Worm (Caenorhabditis elegans): ENCODE measurements around the gene pals-16.

pals-16 gene

ce11 chrIII:1427126-1427525 lies 27.4 kb downstream of the pals-16 start, which contains the start of gene lelo-2:
TSS of gene lelo-2 (minus strand) at chrIII:1427226.
- no peak for TF ChIP-seq M03D4.4 (tag; optimal IDR thresholded peaks at IDR 0.05)
- TF ChIP-seq hlh-1 (tag; optimal IDR thresholded peaks at IDR 0.05) = no peak
- TF ChIP-seq unc-62 (GFP tag; optimal IDR thresholded peaks at IDR 0.05) = no peak
- TF ChIP-seq mep-1 (tag; optimal IDR thresholded peaks at IDR 0.05) = no peak
- no peak for TF ChIP-seq cnd-1 (tag; optimal IDR thresholded peaks at IDR 0.05)
- TF ChIP-seq tbx-8 (GFP tag; optimal IDR thresholded peaks at IDR 0.05) = no peak
- TF ChIP-seq blmp-1 (tag; optimal IDR thresholded peaks at IDR 0.05) = no peak
- no peak for TF ChIP-seq nhr-28 (tag; optimal IDR thresholded peaks at IDR 0.05)
- no peak for TF ChIP-seq lin-32 (GFP tag; optimal IDR thresholded peaks at IDR 0.05)
- no peak for TF ChIP-seq nhr-2 (tag; optimal IDR thresholded peaks at IDR 0.05)
- no peak for TF ChIP-seq ceh-43 (GFP tag; optimal IDR thresholded peaks at IDR 0.05)
- TF ChIP-seq unc-39 (tag; optimal IDR thresholded peaks at IDR 0.05) = no peak
- no peak for TF ChIP-seq bed-3 (GFP tag; optimal IDR thresholded peaks at IDR 0.05)
- no peak for TF ChIP-seq sptf-1 (tag; optimal IDR thresholded peaks at IDR 0.05)

- TF ChIP-seq ham-2 (GFP tag; optimal IDR thresholded peaks at IDR 0.05) (no peak), pha-4 (tag; optimal IDR thresholded peaks at IDR 0.05) (no peak), drap-1 (GFP tag; optimal IDR thresholded peaks at IDR 0.05) (no peak), unc-62 (GFP tag; optimal IDR thresholded peaks at IDR 0.05) (no peak), tbx-8 (GFP tag; optimal IDR thresholded peaks at IDR 0.05) (no peak), unc-120 (tag; optimal IDR thresholded peaks at IDR 0.05; ENCODE audit: poor library complexity, severe bottlenecking) (no peak), lin-13 (tag; optimal IDR thresholded peaks at IDR 0.05) (no peak), nhr-12 (tag; optimal IDR thresholded peaks at IDR 0.05) (no peak), ceh-83 (GFP tag; optimal IDR thresholded peaks at IDR 0.05) (no peak)
These were observed 28.7 kb downstream of the pals-16 start for ce11 chrIII:1428448-1428847.

ce11 chrIII:1429275-1429674 lies 29.5 kb downstream of the pals-16 start:
- TF ChIP-seq nhr-76 (tag; optimal IDR thresholded peaks at IDR 0.05) (no peak), lsy-2 (tag; optimal IDR thresholded peaks at IDR 0.05) (no peak), ham-2 (GFP tag; optimal IDR thresholded peaks at IDR 0.05) (no peak), cnd-1 (tag; optimal IDR thresholded peaks at IDR 0.05) (no peak), bed-3 (GFP tag; optimal IDR thresholded peaks at IDR 0.05) (no peak), nhr-237 (tag; optimal IDR thresholded peaks at IDR 0.05) (no peak), mls-2 (tag; optimal IDR thresholded peaks at IDR 0.05) (no peak), ces-1 (GFP tag; optimal IDR thresholded peaks at IDR 0.05) (no peak), ceh-83 (GFP tag; optimal IDR thresholded peaks at IDR 0.05) (no peak), lin-13 (tag; optimal IDR thresholded peaks at IDR 0.05) (no peak), nhr-28 (tag; optimal IDR thresholded peaks at IDR 0.05) (no peak), drap-1 (GFP tag; optimal IDR thresholded peaks at IDR 0.05) (no peak), nhr-2 (tag; optimal IDR thresholded peaks at IDR 0.05) (no peak), mep-1 (tag; optimal IDR thresholded peaks at IDR 0.05) (no peak), tbx-8 (GFP tag; optimal IDR thresholded peaks at IDR 0.05) (no peak), unc-62 (GFP tag; optimal IDR thresholded peaks at IDR 0.05) (no peak), flh-1 (GFP tag; optimal IDR thresholded peaks at IDR 0.05) (no peak), elt-1 (tag; optimal IDR thresholded peaks at IDR 0.05; ENCODE audit: borderline replicate concordance, insufficient read depth) (no peak), elt-3 (tag; optimal IDR thresholded peaks at IDR 0.05) (no peak)

DNA sequence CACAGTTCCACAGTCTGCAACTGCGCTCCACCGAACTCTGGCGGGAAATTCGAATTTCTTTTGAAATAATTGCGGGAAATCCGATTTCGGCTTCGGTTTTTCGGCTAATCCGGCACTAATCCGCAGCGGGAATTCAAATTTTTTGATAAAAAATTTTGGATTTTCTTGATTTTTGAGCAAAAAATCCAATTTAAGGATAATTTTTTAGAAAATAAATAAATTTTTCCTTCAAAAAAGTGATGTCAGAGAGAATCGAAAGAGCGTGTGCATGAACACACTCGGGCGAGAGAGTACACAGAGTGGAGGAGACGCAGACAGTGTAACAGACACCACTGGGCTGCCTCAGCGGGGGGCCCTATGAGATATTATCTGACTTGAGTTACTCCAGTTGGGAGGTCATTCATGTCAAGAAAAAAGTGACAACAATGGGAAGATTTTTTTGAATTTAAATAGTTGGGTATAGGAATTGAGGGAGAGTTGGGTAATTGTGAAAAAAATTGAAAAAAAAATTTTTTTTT lies 30.2 kb downstream of the pals-16 start:
- TF ChIP-seq lin-32 (GFP tag; optimal IDR thresholded peaks at IDR 0.05) = no peak
- TF ChIP-seq ces-1 (GFP tag; optimal IDR thresholded peaks at IDR 0.05) = peak; percentile 22

ce11 chrIII:1436738-1437137 lies 37.0 kb downstream of the pals-16 start:
- TF ChIP-seq elt-3 (tag; optimal IDR thresholded peaks at IDR 0.05) = no peak
- TF ChIP-seq ceh-39 (tag; optimal IDR thresholded peaks at IDR 0.05) = no peak
- TF ChIP-seq ceh-83 (GFP tag; optimal IDR thresholded peaks at IDR 0.05) = peak; percentile 35
- peak; percentile 92 for TF ChIP-seq lsy-2 (tag; optimal IDR thresholded peaks at IDR 0.05)

DNA sequence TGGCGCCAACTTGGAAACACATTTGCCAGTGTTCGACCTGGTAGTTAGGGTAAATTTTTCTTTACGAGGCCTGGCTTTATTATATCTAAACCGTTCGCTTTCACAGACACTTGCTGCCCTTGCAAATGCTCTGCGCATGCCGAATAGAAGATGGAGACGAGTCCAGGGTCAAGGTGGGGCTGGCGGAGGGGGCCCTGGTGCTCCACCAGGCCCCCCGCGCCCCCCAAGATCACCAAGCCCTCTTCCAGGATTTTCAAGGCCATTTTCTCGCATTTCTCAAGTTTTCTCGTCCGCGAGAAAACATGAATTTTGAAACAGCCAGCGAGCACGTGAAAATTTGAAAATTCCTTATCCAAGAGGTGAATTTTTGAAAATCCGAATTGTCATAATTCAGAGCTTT lies 39.8 kb downstream of the pals-16 start:
- TF ChIP-seq lsy-2 (tag; optimal IDR thresholded peaks at IDR 0.05) (no peak), ztf-11 (tag; optimal IDR thresholded peaks at IDR 0.05) (no peak), nhr-76 (tag; optimal IDR thresholded peaks at IDR 0.05) (no peak)

Measured in whole organism, mixed stage, embryonic.